Worm (Caenorhabditis elegans) whole organism, early embryonic: ENCODE results near the gene pir-1.

Source experiments
- B0310.2 ChIP-seq: sonication (generic microtip); optimal IDR thresholded peaks from 2 replicates; lab custom pipeline; 2016; ENCODE audit warnings: mild to moderate bottlenecking, missing genetic modification characterization, missing compliant biosample characterization
- F13C5.2 ChIP-seq: sonication (generic microtip); optimal IDR thresholded peaks from 2 replicates; lab custom pipeline; 2017; ENCODE audit warnings: mild to moderate bottlenecking, missing genetic modification characterization, inconsistent platforms, missing compliant biosample characterization
- aly-1 ChIP-seq: sonication (generic microtip); optimal IDR thresholded peaks from 2 replicates; lab custom pipeline; 2016; ENCODE audit warnings: missing genetic modification characterization, missing compliant biosample characterization
- ama-1 ChIP-seq: fragments of 150-350 bp; optimal IDR thresholded peaks from 2 replicates; lab custom pipeline; 2014
- ceh-13 ChIP-seq: fragments of 200-800 bp; sonication (Bioruptor generic); optimal IDR thresholded peaks from 2 replicates; lab custom pipeline; 2018; ENCODE audit warnings: mild to moderate bottlenecking, missing genetic modification characterization, missing compliant biosample characterization
- ceh-36 ChIP-seq: sonication (generic microtip); optimal IDR thresholded peaks from 2 replicates; lab custom pipeline; 2016; ENCODE audit warnings: missing genetic modification characterization, inconsistent platforms, missing compliant biosample characterization
- ets-7 ChIP-seq: sonication (generic microtip); optimal IDR thresholded peaks from 2 replicates; lab custom pipeline; 2016; ENCODE audit warnings: missing genotype, missing genetic modification characterization, missing compliant biosample characterization
- flt-1 ChIP-seq: fragments of 200-800 bp; sonication (Bioruptor generic); IDR thresholded peaks from 2 replicates; pipeline ENCODE4 v1.3.6; 2022; ENCODE audit warnings: missing genetic modification characterization, missing compliant biosample characterization
- hmbx-1 ChIP-seq: sonication (generic microtip); optimal IDR thresholded peaks from 2 replicates; lab custom pipeline; 2016; ENCODE audit warnings: mild to moderate bottlenecking, missing genetic modification characterization, missing compliant biosample characterization
- hmg-4 ChIP-seq: fragments of 200-800 bp; sonication (Bioruptor generic); optimal IDR thresholded peaks from 2 replicates; lab custom pipeline; 2018; ENCODE audit warnings: mild to moderate bottlenecking, missing genetic modification characterization, missing compliant biosample characterization
- hnd-1 ChIP-seq: sonication (generic microtip); optimal IDR thresholded peaks from 2 replicates; lab custom pipeline; 2016; ENCODE audit warnings: missing genetic modification characterization, missing compliant biosample characterization
- pes-1 ChIP-seq: fragments of 200-800 bp; sonication (Bioruptor generic); IDR thresholded peaks from 2 replicates; pipeline ENCODE4 v1.3.6; 2022; ENCODE audit warnings: missing genetic modification reagents, missing genetic modification characterization, missing compliant biosample characterization
- scrt-1 ChIP-seq: fragments of 200-800 bp; sonication (Bioruptor generic); IDR thresholded peaks from 2 replicates; pipeline ENCODE4 v1.3.6; 2022; ENCODE audit warnings: missing genetic modification characterization, missing compliant biosample characterization
- sea-1 ChIP-seq: fragments of 200-800 bp; sonication (Bioruptor generic); conservative IDR thresholded peaks from 2 replicates; pipeline ENCODE4 v1.3.6; 2022; ENCODE audit warnings: missing genetic modification characterization, missing compliant biosample characterization
- tbx-11 ChIP-seq: fragments of 200-800 bp; sonication (Bioruptor generic); IDR thresholded peaks from 2 replicates; pipeline ENCODE4 v1.3.6; 2022; ENCODE audit warnings: missing genetic modification characterization, missing compliant biosample characterization
- tbx-37 ChIP-seq: fragments of 200-800 bp; sonication (Bioruptor generic); conservative IDR thresholded peaks from 2 replicates; pipeline ENCODE4 v1.3.6; 2022; ENCODE audit warnings: missing genetic modification reagents, missing genetic modification characterization, missing compliant biosample characterization
- tra-4 ChIP-seq: sonication (generic microtip); optimal IDR thresholded peaks from 2 replicates; lab custom pipeline; 2017; ENCODE audit warnings: missing genetic modification characterization, missing compliant biosample characterization

The pir-1 gene

DNA sequence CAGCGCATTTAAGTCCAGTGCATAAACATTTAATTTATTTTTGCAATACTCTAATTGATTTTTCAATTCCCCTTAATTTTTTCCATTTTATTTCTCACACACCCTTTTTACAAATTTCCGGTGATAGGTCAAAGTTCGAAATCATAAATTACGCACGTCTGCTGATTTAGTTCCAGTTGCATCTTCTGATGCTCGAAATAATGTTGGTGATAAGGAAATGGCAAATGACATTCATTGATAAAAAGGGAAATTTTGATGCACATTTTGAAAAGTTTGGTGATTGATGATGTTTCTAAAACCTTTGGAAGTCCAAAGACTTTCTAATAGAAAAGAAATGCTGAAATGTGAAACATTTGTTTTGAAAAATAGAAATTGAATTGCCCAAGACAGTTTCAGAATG lies 20.0 kb upstream of the pir-1 start:
- TF ChIP-seq B0310.2 (no peak), flt-1 (GFP tag; lab: Robert Waterston, UW) (no peak), F13C5.2 (tag; lab: Kevin White, UChicago) (no peak), hnd-1 (tag; lab: Kevin White, UChicago) (no peak), hmbx-1 (tag; lab: Kevin White, UChicago) (no peak), hmg-4 (no peak), tbx-11 (GFP tag; lab: Robert Waterston, UW) (no peak), tbx-37 (GFP tag; lab: Robert Waterston, UW) (no peak), sea-1 (GFP tag; lab: Robert Waterston, UW) (no peak), ets-7 (tag; lab: Kevin White, UChicago) (no peak), ama-1 (lab: Kevin White, UChicago) (no peak), ceh-36 (tag; lab: Kevin White, UChicago) (no peak)

DNA sequence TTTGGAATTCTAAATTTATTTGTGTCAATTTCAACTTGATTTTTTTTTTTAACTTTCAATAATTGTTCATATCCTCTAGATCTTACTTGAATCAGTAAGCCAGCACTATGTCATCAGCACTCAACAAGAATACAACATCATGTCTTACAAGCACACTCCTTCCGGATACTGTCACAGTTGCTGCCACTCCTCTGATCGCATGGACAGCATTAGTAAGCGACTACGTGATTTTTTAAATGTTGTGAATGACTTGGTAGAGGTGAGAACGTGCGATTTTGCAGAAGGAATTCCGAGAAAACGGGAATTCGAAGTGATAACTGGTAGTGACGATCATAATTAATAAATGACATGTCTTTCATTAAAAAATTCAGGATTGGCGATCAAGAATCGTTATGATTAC lies 19.1 kb upstream of the pir-1 start, which contains the start of gene oac-54:
oac-54 (plus strand) TSS at position 83 of the 400 bp plus-strand sequence.
- TF ChIP-seq ama-1 (lab: Kevin White, UChicago), result no peak
- no peak for TF ChIP-seq ceh-13 (GFP tag; lab: Kevin White, UChicago)
- TF ChIP-seq ceh-36 (tag; lab: Kevin White, UChicago), result no peak
- no peak for TF ChIP-seq F13C5.2 (tag; lab: Kevin White, UChicago)
- TF ChIP-seq scrt-1, result no peak
- no peak for TF ChIP-seq hmbx-1 (tag; lab: Kevin White, UChicago)
- no peak for TF ChIP-seq tra-4 (tag; lab: Kevin White, UChicago)
- TF ChIP-seq flt-1 (GFP tag; lab: Robert Waterston, UW), result no peak

DNA sequence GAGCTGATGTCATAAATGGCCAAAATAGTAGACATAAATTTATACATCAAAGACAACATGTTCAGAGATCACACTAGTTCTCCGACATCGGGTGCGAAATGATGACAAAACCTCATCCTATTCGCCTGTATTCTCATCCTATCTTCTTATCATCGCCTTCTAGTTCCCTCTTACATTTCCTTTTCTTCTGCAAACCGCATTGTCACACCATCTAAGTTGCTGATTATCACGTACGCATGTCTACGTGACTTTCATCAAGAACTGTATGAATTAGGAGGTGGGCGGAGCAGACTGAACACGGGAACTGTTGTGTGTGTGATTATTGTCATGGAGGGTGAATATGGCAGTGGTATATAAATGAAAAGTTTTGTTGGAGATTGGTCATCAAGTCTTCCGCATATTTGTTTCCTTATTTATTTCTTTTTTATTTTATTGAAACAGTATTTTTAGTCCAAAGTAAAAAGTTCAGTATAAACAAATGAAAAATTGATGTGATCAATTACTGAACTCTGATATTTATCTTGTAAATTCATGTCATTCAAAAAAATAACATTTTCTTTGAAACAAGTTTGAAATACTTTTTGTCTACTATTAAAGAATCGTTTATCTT lies 16.8 kb upstream of the pir-1 start:
- TF ChIP-seq B0310.2 (no peak), ceh-13 (GFP tag; lab: Kevin White, UChicago) (no peak)

DNA sequence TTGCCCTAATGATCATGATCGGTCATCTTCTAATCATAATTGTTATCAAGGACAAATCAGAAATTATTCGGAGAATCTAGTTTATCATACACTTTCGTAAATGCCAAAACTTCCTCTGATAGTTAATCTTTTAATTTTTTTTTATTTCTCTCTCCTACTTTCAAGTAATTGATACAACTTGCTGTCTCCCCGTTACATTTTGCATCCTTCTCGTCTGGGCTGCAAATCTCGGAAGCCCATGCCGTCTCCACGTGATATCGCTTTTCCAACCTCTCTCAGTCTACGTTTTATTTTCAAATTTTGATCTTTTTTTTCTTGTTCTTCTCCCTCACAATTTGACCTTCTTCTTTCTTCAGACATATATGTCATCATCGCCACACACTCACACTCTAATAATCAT lies 16.1 kb upstream of the pir-1 start, which contains the start of gene rhy-1:
rhy-1 (plus strand) TSS at position 357 of the 400 bp plus-strand sequence.
- TF ChIP-seq sea-1 (GFP tag; lab: Robert Waterston, UW), result no peak
- TF ChIP-seq tra-4 (tag; lab: Kevin White, UChicago), result no peak
- TF ChIP-seq flt-1 (GFP tag; lab: Robert Waterston, UW), result no peak
- TF ChIP-seq tbx-11 (GFP tag; lab: Robert Waterston, UW), result no peak
- no peak for TF ChIP-seq aly-1

DNA sequence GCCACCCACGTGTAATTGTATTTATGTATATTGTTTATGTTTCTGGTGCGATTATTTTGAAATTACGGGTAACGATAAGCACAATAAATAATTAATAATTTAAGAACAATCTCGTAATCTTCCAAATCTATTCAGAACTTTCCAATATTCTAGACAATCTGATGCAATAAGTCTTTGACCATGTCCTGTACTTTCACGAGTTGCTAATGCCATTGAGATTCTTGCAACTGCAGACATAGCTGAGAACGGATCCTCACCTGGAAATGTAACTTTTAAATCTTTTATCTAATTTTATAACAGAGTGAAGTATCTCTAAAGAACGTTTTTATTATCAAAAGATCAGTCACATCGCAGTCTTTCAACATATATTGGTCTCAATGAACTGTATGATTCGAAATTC lies 13.8 kb upstream of the pir-1 start:
- TF ChIP-seq hnd-1 (tag; lab: Kevin White, UChicago), result no peak
- no peak for TF ChIP-seq B0310.2
- no peak for TF ChIP-seq ceh-36 (tag; lab: Kevin White, UChicago)
- peak; percentile 26 for TF ChIP-seq ama-1 (lab: Kevin White, UChicago)
- no peak for TF ChIP-seq ets-7 (tag; lab: Kevin White, UChicago)
- TF ChIP-seq aly-1, result no peak
- TF ChIP-seq scrt-1, result no peak
- TF ChIP-seq ceh-13 (GFP tag; lab: Kevin White, UChicago), result no peak

DNA sequence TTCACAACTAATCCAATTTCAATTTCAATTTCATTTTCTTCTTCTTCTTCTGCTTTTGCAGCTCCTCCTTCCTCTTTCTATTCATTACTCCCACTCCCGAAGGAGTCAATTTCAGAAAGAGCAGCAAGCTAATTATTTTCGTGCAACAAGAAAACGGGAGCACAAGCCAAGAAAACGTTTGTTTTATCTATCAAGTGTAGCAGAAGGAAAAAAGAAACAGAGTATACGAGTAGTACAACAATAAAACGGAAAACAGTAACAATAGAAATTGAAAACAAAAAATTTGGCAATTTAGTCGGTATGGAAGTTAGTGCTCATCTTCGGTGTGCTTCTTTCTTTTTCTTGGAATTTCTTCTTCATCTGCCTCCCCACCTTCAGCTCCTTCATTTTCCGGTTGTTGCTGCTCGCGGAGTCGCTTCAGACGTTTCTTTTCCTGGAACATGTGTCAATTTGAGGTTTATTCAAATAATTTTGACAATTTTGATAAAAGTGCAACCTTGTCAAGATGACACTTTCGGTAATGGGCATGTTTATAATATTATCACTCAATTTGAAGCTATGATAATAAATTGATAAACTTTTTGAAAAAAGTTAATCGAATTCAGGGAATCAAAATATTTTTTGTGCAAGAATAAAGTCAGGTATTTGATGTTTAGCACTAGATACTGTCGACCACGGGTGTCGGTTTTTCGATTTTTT lies 11.2 kb upstream of the pir-1 start, which contains the start of gene W07A12.8:
W07A12.8 (minus strand) TSS at position 51 of the 699 bp plus-strand sequence.
- TF ChIP-seq ama-1 (lab: Kevin White, UChicago) (no peak), tbx-11 (GFP tag; lab: Robert Waterston, UW) (no peak), ets-7 (tag; lab: Kevin White, UChicago) (no peak), hmbx-1 (tag; lab: Kevin White, UChicago) (no peak), tbx-37 (GFP tag; lab: Robert Waterston, UW) (no peak), F13C5.2 (tag; lab: Kevin White, UChicago) (no peak), flt-1 (GFP tag; lab: Robert Waterston, UW) (no peak), B0310.2 (no peak), scrt-1 (no peak), tra-4 (tag; lab: Kevin White, UChicago) (no peak)

DNA sequence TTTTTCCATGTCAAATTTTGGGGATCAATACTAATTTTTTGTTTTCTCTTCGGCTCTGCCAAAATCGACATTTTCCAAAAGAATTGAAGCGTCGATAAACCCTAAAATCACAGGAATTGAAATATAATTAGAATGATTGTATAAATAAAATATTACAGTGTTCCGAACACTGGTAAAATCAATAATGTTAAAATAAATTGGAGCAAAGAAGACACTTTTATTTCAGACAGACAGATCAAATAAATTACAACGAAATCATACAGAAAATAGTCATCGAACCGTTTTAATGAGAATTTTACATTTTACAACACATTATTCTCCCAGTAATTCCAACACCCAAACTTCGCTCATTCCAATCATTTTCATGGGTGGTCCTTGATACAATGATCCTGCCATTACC lies 9.4 kb upstream of the pir-1 start, which contains the start of gene T23G7.3:
T23G7.3 (minus strand) TSS at position 101 of the 400 bp plus-strand sequence.
- no peak for TF ChIP-seq hmbx-1 (tag; lab: Kevin White, UChicago)
- no peak for TF ChIP-seq ets-7 (tag; lab: Kevin White, UChicago)
- TF ChIP-seq tbx-11 (GFP tag; lab: Robert Waterston, UW), result no peak
- TF ChIP-seq B0310.2, result no peak
- TF ChIP-seq hmg-4, result no peak
- TF ChIP-seq ama-1 (lab: Kevin White, UChicago), result no peak
- no peak for TF ChIP-seq F13C5.2 (tag; lab: Kevin White, UChicago)
- TF ChIP-seq sea-1 (GFP tag; lab: Robert Waterston, UW), result no peak
- TF ChIP-seq scrt-1, result no peak
- TF ChIP-seq pes-1, result no peak
- TF ChIP-seq ceh-13 (GFP tag; lab: Kevin White, UChicago), result no peak
- TF ChIP-seq ceh-36 (tag; lab: Kevin White, UChicago), result no peak

DNA sequence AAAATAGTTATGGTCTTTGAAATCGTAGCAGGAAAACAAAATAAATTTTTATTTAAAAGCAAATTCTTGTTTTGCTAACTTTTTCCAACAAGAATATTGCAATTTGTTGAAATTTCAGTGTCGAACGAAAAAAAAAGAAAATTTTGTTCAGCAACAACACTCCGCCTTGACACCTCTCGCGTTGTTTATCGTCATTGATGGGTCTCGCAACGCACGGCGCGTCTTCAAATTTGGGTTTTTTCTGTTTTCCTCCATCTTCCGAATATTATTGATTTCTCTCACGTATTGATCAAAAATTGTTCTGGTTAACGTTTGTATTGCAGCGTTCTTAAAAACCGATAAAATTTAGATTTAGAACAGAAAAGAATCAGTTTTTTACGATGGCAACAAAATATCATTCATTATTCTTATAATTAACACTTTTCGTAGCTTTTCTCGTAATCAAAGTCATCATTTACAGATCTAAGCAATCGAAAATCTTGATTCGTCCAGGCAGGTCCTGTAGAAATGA lies 7.6 kb upstream of the pir-1 start, which contains the start of gene dpl-1:
dpl-1 (plus strand) TSS at position 461 of the 511 bp plus-strand sequence.
- TF ChIP-seq hmbx-1 (tag; lab: Kevin White, UChicago), result no peak
- no peak for TF ChIP-seq ceh-13 (GFP tag; lab: Kevin White, UChicago)
- TF ChIP-seq tbx-11 (GFP tag; lab: Robert Waterston, UW), result no peak
- no peak for TF ChIP-seq flt-1 (GFP tag; lab: Robert Waterston, UW)
- no peak for TF ChIP-seq tbx-37 (GFP tag; lab: Robert Waterston, UW)
- no peak for TF ChIP-seq F13C5.2 (tag; lab: Kevin White, UChicago)
- TF ChIP-seq B0310.2, result no peak
- no peak for TF ChIP-seq scrt-1
- TF ChIP-seq tra-4 (tag; lab: Kevin White, UChicago), result no peak
- TF ChIP-seq hmg-4, result no peak
- TF ChIP-seq ets-7 (tag; lab: Kevin White, UChicago), result no peak
- TF ChIP-seq pes-1, result no peak
- no peak for TF ChIP-seq ceh-36 (tag; lab: Kevin White, UChicago)
- TF ChIP-seq sea-1 (GFP tag; lab: Robert Waterston, UW), result no peak
- TF ChIP-seq aly-1, result no peak
